Fruit fly (Drosophila melanogaster) whole organism, embryonic: Measurements from ENCODE around the gene CG5013.

ENCODE experiments used
- Antp ChIP-seq: fragments of 200-800 bp; sonication (Bioruptor generic); optimal IDR thresholded peaks from 3 replicates; lab custom pipeline; 2016; ENCODE audit warnings: missing biosample characterization, missing genetic modification characterization
- Atf-2 ChIP-seq: fragments of 200-800 bp; sonication (Bioruptor generic); optimal IDR thresholded peaks from 2 replicates; lab custom pipeline; 2016; ENCODE audit warnings: missing biosample characterization, missing genetic modification characterization
- B-H2 ChIP-seq: fragments of 200-800 bp; sonication (Bioruptor generic); optimal IDR thresholded peaks from 2 replicates; lab custom pipeline; 2018; ENCODE audit warnings: missing biosample characterization, mild to moderate bottlenecking, missing genetic modification characterization
- CG10321 ChIP-seq: fragments of 200-800 bp; sonication (Bioruptor generic); IDR thresholded peaks from 2 replicates; pipeline ENCODE4 v1.3.6; 2022; ENCODE audit warnings: missing biosample characterization, missing genetic modification characterization
- CG10462 ChIP-seq: fragments of 200-800 bp; sonication (Bioruptor generic); optimal IDR thresholded peaks from 2 replicates; lab custom pipeline; 2016; ENCODE audit warnings: missing biosample characterization, missing genetic modification characterization
- CG12299 ChIP-seq: fragments of 200-800 bp; sonication (Bioruptor generic); optimal IDR thresholded peaks from 2 replicates; lab custom pipeline; 2018; ENCODE audit warnings: missing biosample characterization, mild to moderate bottlenecking, missing genetic modification characterization
- CG12942 ChIP-seq: fragments of 200-800 bp; sonication (Bioruptor generic); optimal IDR thresholded peaks from 3 replicates; lab custom pipeline; 2016; ENCODE audit warnings: missing biosample characterization, missing genetic modification characterization
- CG13894 ChIP-seq: fragments of 200-800 bp; sonication (Bioruptor generic); optimal IDR thresholded peaks from 3 replicates; lab custom pipeline; 2018; ENCODE audit warnings: missing biosample characterization, mild to moderate bottlenecking, missing genetic modification characterization, moderate library complexity
- CG17328 ChIP-seq: fragments of 200-800 bp; sonication (Bioruptor generic); IDR thresholded peaks from 2 replicates; pipeline ENCODE4 v1.3.6; 2022; ENCODE audit warnings: missing biosample characterization, missing genetic modification characterization
- CG18599 ChIP-seq: fragments of 200-800 bp; sonication (Bioruptor generic); optimal IDR thresholded peaks from 3 replicates; lab custom pipeline; 2017; ENCODE audit warnings: missing biosample characterization, missing genetic modification characterization, mild to moderate bottlenecking, moderate library complexity, missing genetic modification reagents
- CG32767 ChIP-seq: fragments of 200-800 bp; sonication (Bioruptor generic); IDR thresholded peaks from 2 replicates; pipeline ENCODE4 v1.3.6; 2022; ENCODE audit warnings: missing biosample characterization, missing genetic modification characterization
- CG3995 ChIP-seq: fragments of 200-800 bp; sonication (Bioruptor generic); optimal IDR thresholded peaks from 3 replicates; lab custom pipeline; 2016; ENCODE audit warnings: missing biosample characterization, missing genetic modification characterization
- CG4328 ChIP-seq: fragments of 200-800 bp; sonication (Bioruptor generic); optimal IDR thresholded peaks from 3 replicates; lab custom pipeline; 2017; ENCODE audit warnings: missing biosample characterization, missing genetic modification reagents, missing genetic modification characterization
- CG6272 ChIP-seq: fragments of 200-800 bp; sonication (Bioruptor generic); IDR thresholded peaks from 2 replicates; pipeline ENCODE4 v1.3.6; 2022; ENCODE audit warnings: missing biosample characterization, missing genetic modification characterization
- CG6791 ChIP-seq: fragments of 200-800 bp; sonication (Bioruptor generic); IDR thresholded peaks from 3 replicates; pipeline ENCODE4 v1.3.6; 2022; ENCODE audit warnings: missing biosample characterization, missing genetic modification characterization; ENCODE audit not compliant: partially characterized antibody
- CG8089 ChIP-seq: fragments of 200-800 bp; sonication (Bioruptor generic); optimal IDR thresholded peaks from 3 replicates; lab custom pipeline; 2016; ENCODE audit warnings: missing biosample characterization, missing genetic modification characterization
- CG8924 ChIP-seq: fragments of 200-800 bp; optimal IDR thresholded peaks from 3 replicates; lab custom pipeline; 2019; ENCODE audit warnings: missing biosample characterization, mild to moderate bottlenecking, missing genetic modification characterization, moderate library complexity
- Chrac-16 ChIP-seq: fragments of 200-800 bp; sonication (Bioruptor generic); optimal IDR thresholded peaks from 3 replicates; lab custom pipeline; 2016; ENCODE audit warnings: missing biosample characterization, missing genetic modification characterization
- Dek ChIP-seq: fragments of 200-800 bp; sonication (Bioruptor generic); optimal IDR thresholded peaks from 3 replicates; lab custom pipeline; 2019; ENCODE audit warnings: missing biosample characterization, mild to moderate bottlenecking, missing genetic modification characterization, moderate library complexity
- HLH54F ChIP-seq: fragments of 200-800 bp; sonication (Bioruptor generic); optimal IDR thresholded peaks from 3 replicates; lab custom pipeline; 2016; ENCODE audit warnings: missing biosample characterization, missing genetic modification characterization
- Jarid2 ChIP-seq: fragments of 200-800 bp; sonication (Bioruptor generic); optimal IDR thresholded peaks from 3 replicates; lab custom pipeline; 2017; ENCODE audit warnings: mild to moderate bottlenecking, missing biosample characterization, missing genetic modification reagents, missing genetic modification characterization
- MESR4 ChIP-seq: fragments of 200-800 bp; sonication (Bioruptor generic); optimal IDR thresholded peaks from 2 replicates; lab custom pipeline; 2018; ENCODE audit warnings: missing biosample characterization, mild to moderate bottlenecking, missing genetic modification characterization, moderate library complexity
- Meics ChIP-seq: fragments of 200-800 bp; sonication (Bioruptor generic); optimal IDR thresholded peaks from 2 replicates; lab custom pipeline; 2017; ENCODE audit warnings: missing biosample characterization, mild to moderate bottlenecking, missing genetic modification characterization
- Mes4 ChIP-seq: fragments of 200-800 bp; sonication (Bioruptor generic); optimal IDR thresholded peaks from 2 replicates; lab custom pipeline; 2016; ENCODE audit warnings: missing biosample characterization, missing genetic modification characterization
- Nf-YA ChIP-seq: fragments of 200-800 bp; sonication (Bioruptor generic); IDR thresholded peaks from 2 replicates; pipeline ENCODE4 v1.3.6; 2022; ENCODE audit warnings: missing biosample characterization, missing genetic modification characterization
- Ptx1 ChIP-seq: fragments of 200-800 bp; sonication (Bioruptor generic); IDR thresholded peaks from 2 replicates; pipeline ENCODE4 v1.3.6; 2022; ENCODE audit warnings: missing biosample characterization, missing genetic modification characterization
- amos ChIP-seq: fragments of 200-800 bp; sonication (Bioruptor generic); IDR thresholded peaks from 2 replicates; pipeline ENCODE4 v1.3.6; 2022; ENCODE audit warnings: missing biosample characterization, missing genetic modification characterization; ENCODE audit not compliant: partially characterized antibody
- cad ChIP-seq: fragments of >200 bp; optimal IDR thresholded peaks from 2 replicates; lab custom pipeline; 2017; ENCODE audit warnings: missing biosample characterization, missing genetic modification characterization
- chn ChIP-seq: fragments of 200-800 bp; sonication (Bioruptor generic); optimal IDR thresholded peaks from 2 replicates; lab custom pipeline; 2016; ENCODE audit warnings: missing biosample characterization, missing genetic modification characterization
- ci ChIP-seq: fragments of 200-800 bp; sonication (Bioruptor generic); IDR thresholded peaks from 3 replicates; pipeline ENCODE4 v1.3.6; 2022; ENCODE audit warnings: missing biosample characterization, missing genetic modification characterization
- dmrt11E ChIP-seq: fragments of 200-800 bp; sonication (Bioruptor generic); optimal IDR thresholded peaks from 3 replicates; lab custom pipeline; 2018; ENCODE audit warnings: missing biosample characterization, mild to moderate bottlenecking, missing genetic modification characterization, moderate library complexity
- dmrt99B ChIP-seq: fragments of 200-800 bp; sonication (Bioruptor generic); optimal IDR thresholded peaks from 2 replicates; lab custom pipeline; 2018; ENCODE audit warnings: missing biosample characterization, mild to moderate bottlenecking, missing genetic modification characterization, moderate library complexity
- dysf ChIP-seq: fragments of 200-800 bp; sonication (Bioruptor generic); IDR thresholded peaks from 3 replicates; pipeline ENCODE4 v1.3.6; 2022; ENCODE audit warnings: missing biosample characterization, missing genetic modification characterization
- ems ChIP-seq: fragments of 200-800 bp; sonication (Bioruptor generic); optimal IDR thresholded peaks from 3 replicates; lab custom pipeline; 2016; ENCODE audit warnings: missing biosample characterization, missing genetic modification characterization
- ftz-f1 ChIP-seq: fragments of 200-800 bp; sonication (Bioruptor generic); optimal IDR thresholded peaks from 2 replicates; lab custom pipeline; 2016; ENCODE audit warnings: missing biosample characterization, missing genetic modification characterization
- gce ChIP-seq: fragments of 200-800 bp; sonication (Bioruptor generic); IDR thresholded peaks from 3 replicates; pipeline ENCODE4 v1.3.6; 2022; ENCODE audit warnings: missing biosample characterization, missing genetic modification characterization
- her ChIP-seq: fragments of 200-800 bp; sonication (Bioruptor generic); optimal IDR thresholded peaks from 2 replicates; lab custom pipeline; 2016; ENCODE audit warnings: missing biosample characterization, missing genetic modification characterization
- lilli ChIP-seq: fragments of 200-800 bp; sonication (Bioruptor generic); optimal IDR thresholded peaks from 3 replicates; lab custom pipeline; 2016; ENCODE audit warnings: missing biosample characterization, missing genetic modification characterization
- maf-S ChIP-seq: fragments of 200-800 bp; sonication (Bioruptor generic); optimal IDR thresholded peaks from 2 replicates; lab custom pipeline; 2016; ENCODE audit warnings: missing biosample characterization, missing genetic modification characterization
- mam ChIP-seq: fragments of 200-800 bp; sonication (Bioruptor generic); optimal IDR thresholded peaks from 3 replicates; lab custom pipeline; 2016; ENCODE audit warnings: missing biosample characterization, missing genetic modification characterization
- nom ChIP-seq: fragments of 200-800 bp; sonication (Bioruptor generic); optimal IDR thresholded peaks from 2 replicates; lab custom pipeline; 2017; ENCODE audit warnings: missing biosample characterization, missing genetic modification characterization, mild to moderate bottlenecking, moderate library complexity, missing genetic modification reagents
- oc ChIP-seq: fragments of 200-800 bp; sonication (Bioruptor generic); optimal IDR thresholded peaks from 2 replicates; lab custom pipeline; 2018; ENCODE audit warnings: missing biosample characterization, mild to moderate bottlenecking, missing genetic modification characterization, moderate library complexity
- otp ChIP-seq: fragments of 200-800 bp; sonication (Bioruptor generic); IDR thresholded peaks from 3 replicates; pipeline ENCODE4, ENCODE4 v1.3.6; 2022; ENCODE audit warnings: missing biosample characterization, missing genetic modification characterization
- p53 ChIP-seq: fragments of 200-800 bp; sonication (Bioruptor generic); optimal IDR thresholded peaks from 2 replicates; lab custom pipeline; 2016; ENCODE audit warnings: missing biosample characterization, missing genetic modification characterization
- pho ChIP-seq: fragments of 200-800 bp; sonication (Bioruptor generic); optimal IDR thresholded peaks from 2 replicates; lab custom pipeline; 2016; ENCODE audit warnings: missing biosample characterization, missing genetic modification characterization
- schlank ChIP-seq: fragments of 200-800 bp; sonication (Bioruptor generic); optimal IDR thresholded peaks from 2 replicates; lab custom pipeline; 2018; ENCODE audit warnings: missing biosample characterization, mild to moderate bottlenecking, missing genetic modification characterization
- sens-2 ChIP-seq: fragments of 200-800 bp; sonication (Bioruptor generic); IDR thresholded peaks from 2 replicates; pipeline ENCODE4 v1.3.6; 2022; ENCODE audit warnings: missing biosample characterization, missing genetic modification characterization
- sima ChIP-seq: fragments of 200-800 bp; sonication (Bioruptor generic); optimal IDR thresholded peaks from 2 replicates; lab custom pipeline; 2016; ENCODE audit warnings: missing biosample characterization, missing genetic modification characterization
- ttk ChIP-seq: fragments of 200-800 bp; sonication (Bioruptor generic); IDR thresholded peaks from 2 replicates; pipeline ENCODE4 v2.1.2; 2022; ENCODE audit warnings: missing biosample characterization, missing genetic modification characterization
- vnd ChIP-seq: fragments of 200-800 bp; sonication (Bioruptor generic); IDR thresholded peaks from 3 replicates; pipeline ENCODE4 v1.3.6; 2022; ENCODE audit warnings: missing biosample characterization, missing genetic modification characterization; ENCODE audit not compliant: partially characterized antibody
- vvl ChIP-seq: fragments of 200-800 bp; sonication (Bioruptor generic); IDR thresholded peaks from 2 replicates; pipeline ENCODE4 v1.3.6; 2022; ENCODE audit warnings: missing biosample characterization, missing genetic modification characterization
- wor ChIP-seq: fragments of 200-800 bp; sonication (Bioruptor generic); IDR thresholded peaks from 2 replicates; pipeline ENCODE4 v1.3.6; 2022; ENCODE audit warnings: missing biosample characterization, missing genetic modification characterization

Gene CG5013

DNA sequence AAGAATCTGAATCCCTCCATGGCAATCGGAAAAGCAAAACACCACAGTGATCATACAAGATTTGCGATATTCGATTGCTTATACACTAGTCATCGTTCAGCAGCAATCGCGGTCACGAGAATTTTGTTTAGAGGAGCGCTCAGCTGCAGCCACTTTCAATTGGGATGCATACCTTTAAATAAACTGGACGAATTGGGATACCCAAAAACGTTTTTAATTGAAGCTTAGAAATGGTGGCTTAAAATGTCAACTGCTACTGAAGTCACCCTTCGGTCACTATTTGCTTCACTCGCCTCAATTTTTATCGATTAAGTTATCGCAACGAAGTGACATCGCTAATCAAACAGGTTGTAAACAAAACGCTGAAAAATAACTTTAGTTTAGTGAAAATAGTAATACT, at the start of gene CG5013, which contains the start of gene IKKbeta (continued):
- TF ChIP-seq CG8089 (GFP tag; lab: Kevin White, UChicago): no peak
- no peak for TF ChIP-seq CG12299 (tag; lab: Kevin White, UChicago)
- peak; percentile 17 for TF ChIP-seq Meics
- TF ChIP-seq cad: no peak
- TF ChIP-seq ems (GFP tag; lab: Kevin White, UChicago): peak; percentile 43
- TF ChIP-seq schlank (tag; lab: Kevin White, UChicago): no peak
- TF ChIP-seq CG12942 (GFP tag; lab: Kevin White, UChicago): peak; percentile 53
- TF ChIP-seq sens-2: no peak
- TF ChIP-seq CG6791: peak; percentile 74
- TF ChIP-seq dysf (GFP tag; lab: Robert Waterston, UW): no peak
- TF ChIP-seq p53: peak; percentile 23
- no peak for TF ChIP-seq CG4328 (GFP tag; lab: Kevin White, UChicago)
- peak; percentile 68 for TF ChIP-seq lilli
- peak; percentile 79 for TF ChIP-seq vnd (GFP tag; lab: Robert Waterston, UW)
- peak; percentile 78 for TF ChIP-seq mam (GFP tag; lab: Kevin White, UChicago)
- TF ChIP-seq MESR4 (GFP tag; lab: Kevin White, UChicago): peak; percentile 22
- TF ChIP-seq CG13894 (tag; lab: Kevin White, UChicago): no peak
- TF ChIP-seq ttk: no peak
- TF ChIP-seq maf-S (GFP tag; lab: Kevin White, UChicago): peak; percentile 15
- TF ChIP-seq dmrt99B: no peak
- TF ChIP-seq CG18599: no peak
- TF ChIP-seq chn: peak; percentile 63
- no peak for TF ChIP-seq Nf-YA (GFP tag; lab: Robert Waterston, UW)
- no peak for TF ChIP-seq B-H2 (GFP tag; lab: Kevin White, UChicago)
- TF ChIP-seq CG6272: no peak
- 0 out of 3 replicates have a peak, but pooled peaks have one; percentile 49 for TF ChIP-seq ci
- TF ChIP-seq oc (tag; lab: Kevin White, UChicago): no peak
- TF ChIP-seq CG32767 (GFP tag; lab: Robert Waterston, UW): 0 out of 2 replicates have a peak, but pooled peaks have one; percentile 20
- TF ChIP-seq Antp (GFP tag; lab: Kevin White, UChicago): peak; percentile 68
- no peak for TF ChIP-seq CG17328 (GFP tag; lab: Robert Waterston, UW)
- no peak for TF ChIP-seq nom (GFP tag; lab: Kevin White, UChicago)
- TF ChIP-seq dmrt11E (tag; lab: Kevin White, UChicago): peak; percentile 41
- no peak for TF ChIP-seq Jarid2
- no peak for TF ChIP-seq ftz-f1 (GFP tag; lab: Kevin White, UChicago)
- peak; percentile 46 for TF ChIP-seq Chrac-16 (GFP tag; lab: Kevin White, UChicago)
- no peak for TF ChIP-seq CG10462 (GFP tag; lab: Kevin White, UChicago)
- TF ChIP-seq gce: no peak
- no peak for TF ChIP-seq sima (GFP tag; lab: Kevin White, UChicago)
- no peak for TF ChIP-seq wor (GFP tag; lab: Robert Waterston, UW)
- TF ChIP-seq Ptx1: peak; percentile 48
- peak; percentile 17; the same call in 1 of the 2 replicates for TF ChIP-seq vvl (GFP tag; lab: Robert Waterston, UW)
- no peak for TF ChIP-seq Dek (tag; lab: Kevin White, UChicago)
- peak; percentile 100 for TF ChIP-seq CG3995 (GFP tag; lab: Kevin White, UChicago)
- peak; percentile 37 for TF ChIP-seq CG8924 (tag; lab: Kevin White, UChicago)
- no peak for TF ChIP-seq CG10321
- TF ChIP-seq Mes4 (GFP tag; lab: Kevin White, UChicago): peak; percentile 34
- TF ChIP-seq her (GFP tag; lab: Kevin White, UChicago): peak; percentile 43
- TF ChIP-seq HLH54F (GFP tag; lab: Kevin White, UChicago): peak; percentile 60
- TF ChIP-seq amos (GFP tag; lab: Robert Waterston, UW): peak; percentile 67
- peak; percentile 12 for TF ChIP-seq Atf-2 (GFP tag; lab: Kevin White, UChicago)
- no peak for TF ChIP-seq otp (GFP tag; lab: Robert Waterston, UW)
- peak; percentile 70 for TF ChIP-seq pho (GFP tag; lab: Kevin White, UChicago)
